Fruit fly (Drosophila melanogaster) whole organism, embryonic: ENCODE measurements around the gene CG12814.

Experiments
- Blimp-1 ChIP-seq: fragments of 200-800 bp; sonication (Bioruptor generic); optimal IDR thresholded peaks from 3 replicates; lab custom pipeline; 2018; ENCODE audit warnings: missing biosample characterization, missing genetic modification characterization, mild to moderate bottlenecking, moderate library complexity, missing genetic modification reagents
- CG10267 ChIP-seq: fragments of 200-800 bp; sonication (Bioruptor generic); optimal IDR thresholded peaks from 2 replicates; lab custom pipeline; 2018; ENCODE audit warnings: missing biosample characterization, mild to moderate bottlenecking, missing genetic modification characterization, moderate library complexity
- CG11456 ChIP-seq: fragments of 200-800 bp; sonication (Bioruptor generic); IDR thresholded peaks from 3 replicates; pipeline ENCODE4 v1.3.6; 2022; ENCODE audit warnings: missing biosample characterization, missing genetic modification characterization
- CG12299 ChIP-seq: fragments of 200-800 bp; sonication (Bioruptor generic); optimal IDR thresholded peaks from 2 replicates; lab custom pipeline; 2018; ENCODE audit warnings: missing biosample characterization, mild to moderate bottlenecking, missing genetic modification characterization
- CG12942 ChIP-seq: fragments of 200-800 bp; sonication (Bioruptor generic); optimal IDR thresholded peaks from 3 replicates; lab custom pipeline; 2016; ENCODE audit warnings: missing biosample characterization, missing genetic modification characterization
- CG15514 ChIP-seq: fragments of 200-800 bp; sonication (Bioruptor generic); optimal IDR thresholded peaks from 3 replicates; lab custom pipeline; 2017; ENCODE audit warnings: missing biosample characterization, missing genetic modification characterization, mild to moderate bottlenecking, moderate library complexity, missing genetic modification reagents
- CG1603 ChIP-seq: fragments of 200-800 bp; sonication (Bioruptor generic); optimal IDR thresholded peaks from 2 replicates; lab custom pipeline; 2019; ENCODE audit warnings: missing biosample characterization, mild to moderate bottlenecking, missing genetic modification characterization, moderate library complexity
- CG17385 ChIP-seq: fragments of 200-800 bp; sonication (Bioruptor generic); optimal IDR thresholded peaks from 3 replicates; lab custom pipeline; 2018; ENCODE audit warnings: missing biosample characterization, mild to moderate bottlenecking, missing genetic modification characterization
- CG6654 ChIP-seq: fragments of 200-800 bp; sonication (Bioruptor generic); optimal IDR thresholded peaks from 2 replicates; lab custom pipeline; 2017; ENCODE audit warnings: missing biosample characterization, mild to moderate bottlenecking, missing genetic modification characterization
- CG6683 ChIP-seq: fragments of 200-800 bp; sonication (Bioruptor generic); optimal IDR thresholded peaks from 2 replicates; lab custom pipeline; 2017; ENCODE audit warnings: missing biosample characterization, mild to moderate bottlenecking, missing genetic modification characterization, missing genetic modification reagents
- CG6689 ChIP-seq: fragments of 200-800 bp; sonication (Bioruptor generic); IDR thresholded peaks from 2 replicates; pipeline ENCODE4 v1.3.6; 2022; ENCODE audit warnings: missing biosample characterization, missing genetic modification characterization
- CG6765 ChIP-seq: fragments of 200-800 bp; sonication (Bioruptor generic); optimal IDR thresholded peaks from 3 replicates; lab custom pipeline; 2017; ENCODE audit warnings: missing biosample characterization, mild to moderate bottlenecking, missing genetic modification characterization
- CG8359 ChIP-seq: fragments of 200-800 bp; sonication (Bioruptor generic); optimal IDR thresholded peaks from 2 replicates; lab custom pipeline; 2017; ENCODE audit warnings: missing biosample characterization, mild to moderate bottlenecking, missing genetic modification characterization, borderline replicate concordance
- CG9609 ChIP-seq: fragments of 200-800 bp; sonication (Bioruptor generic); optimal IDR thresholded peaks from 3 replicates; lab custom pipeline; 2016; ENCODE audit warnings: missing biosample characterization, missing genetic modification characterization
- CG9932 ChIP-seq: fragments of 200-800 bp; sonication (Bioruptor generic); IDR thresholded peaks from 2 replicates; pipeline ENCODE4 v1.3.6; 2022; ENCODE audit warnings: missing biosample characterization, missing genetic modification characterization
- CHES-1-like ChIP-seq: fragments of 200-800 bp; sonication (Bioruptor generic); optimal IDR thresholded peaks from 2 replicates; lab custom pipeline; 2016; ENCODE audit warnings: missing biosample characterization, missing genetic modification characterization
- Dbx ChIP-seq: fragments of 200-800 bp; sonication (Bioruptor generic); IDR thresholded peaks from 3 replicates; pipeline ENCODE4 v1.3.6; 2022; ENCODE audit warnings: missing biosample characterization, missing genetic modification characterization
- Dfd ChIP-seq, 2 experiments: fragments of >200 bp; optimal IDR thresholded peaks; 2 replicates each; lab custom pipeline; 2017; ENCODE audit warnings: missing biosample characterization in 2 of 2, missing genetic modification characterization in 2 of 2
- Eip74EF ChIP-seq, 2 experiments: fragments of 200-800 bp in 1 of 2; fragments of >200 bp in 1 of 2; sonication (Bioruptor generic) in 1 of 2; optimal IDR thresholded peaks; 2 replicates each; lab custom pipeline; 2017 to 2019; ENCODE audit warnings: missing biosample characterization in 2 of 2, missing genetic modification characterization in 2 of 2, mild to moderate bottlenecking in 1 of 2, moderate library complexity in 1 of 2
- Fer3 ChIP-seq: fragments of 200-800 bp; sonication (Bioruptor generic); optimal IDR thresholded peaks from 2 replicates; lab custom pipeline; 2018; ENCODE audit warnings: missing biosample characterization, mild to moderate bottlenecking, missing genetic modification characterization, moderate library complexity
- HLH3B ChIP-seq: fragments of 200-800 bp; sonication (Bioruptor generic); IDR thresholded peaks from 2 replicates; pipeline ENCODE4 v1.3.6; 2022; ENCODE audit warnings: missing biosample characterization, missing genetic modification characterization
- Hmr ChIP-seq: fragments of 200-800 bp; sonication (Bioruptor generic); optimal IDR thresholded peaks from 3 replicates; lab custom pipeline; 2017; ENCODE audit warnings: mild to moderate bottlenecking, missing biosample characterization, missing genetic modification reagents, missing genetic modification characterization
- NK7.1 ChIP-seq: fragments of 200-800 bp; sonication (Bioruptor generic); optimal IDR thresholded peaks from 3 replicates; lab custom pipeline; 2016; ENCODE audit warnings: missing biosample characterization, missing genetic modification characterization
- Nf-YC ChIP-seq: fragments of 200-800 bp; optimal IDR thresholded peaks from 3 replicates; lab custom pipeline; 2019; ENCODE audit warnings: missing biosample characterization, mild to moderate bottlenecking, missing genetic modification characterization, moderate library complexity
- Six4 ChIP-seq: fragments of 200-800 bp; sonication (Bioruptor generic); optimal IDR thresholded peaks from 2 replicates; lab custom pipeline; 2016; ENCODE audit warnings: missing biosample characterization, missing genetic modification characterization
- Sry-β ChIP-seq: fragments of 200-800 bp; sonication (Bioruptor generic); optimal IDR thresholded peaks from 2 replicates; lab custom pipeline; 2018; ENCODE audit warnings: missing biosample characterization, mild to moderate bottlenecking, missing genetic modification characterization, moderate library complexity
- Usf ChIP-seq: fragments of 200-800 bp; sonication (Bioruptor generic); optimal IDR thresholded peaks from 2 replicates; lab custom pipeline; 2017; ENCODE audit warnings: missing genotype, missing biosample characterization, missing genetic modification characterization
- al ChIP-seq: fragments of 200-800 bp; sonication (Bioruptor generic); IDR thresholded peaks from 2 replicates; pipeline ENCODE4 v1.3.6; 2022; ENCODE audit warnings: missing biosample characterization, missing genetic modification characterization
- ato ChIP-seq: fragments of 200-800 bp; sonication (Bioruptor generic); IDR thresholded peaks from 2 replicates; pipeline ENCODE4 v1.3.6; 2022; ENCODE audit warnings: missing biosample characterization, missing genetic modification characterization; ENCODE audit not compliant: partially characterized antibody
- bcd ChIP-seq: fragments of 200-800 bp; sonication (Bioruptor generic); optimal IDR thresholded peaks from 2 replicates; lab custom pipeline; 2017; ENCODE audit warnings: missing biosample characterization, mild to moderate bottlenecking, missing genetic modification characterization
- bigmax ChIP-seq: fragments of 200-800 bp; sonication (Bioruptor generic); optimal IDR thresholded peaks from 2 replicates; lab custom pipeline; 2018; ENCODE audit warnings: missing biosample characterization, mild to moderate bottlenecking, missing genetic modification characterization
- caup ChIP-seq: fragments of 200-800 bp; sonication (Bioruptor generic); optimal IDR thresholded peaks from 3 replicates; lab custom pipeline; 2017; ENCODE audit warnings: missing biosample characterization, mild to moderate bottlenecking, missing genetic modification characterization, moderate library complexity; ENCODE audit not compliant: severe bottlenecking
- dmrt11E ChIP-seq: fragments of 200-800 bp; sonication (Bioruptor generic); optimal IDR thresholded peaks from 3 replicates; lab custom pipeline; 2018; ENCODE audit warnings: missing biosample characterization, mild to moderate bottlenecking, missing genetic modification characterization, moderate library complexity
- ems ChIP-seq: fragments of 200-800 bp; sonication (Bioruptor generic); optimal IDR thresholded peaks from 3 replicates; lab custom pipeline; 2016; ENCODE audit warnings: missing biosample characterization, missing genetic modification characterization
- fd96Cb ChIP-seq: fragments of 200-800 bp; sonication (Bioruptor generic); optimal IDR thresholded peaks from 2 replicates; lab custom pipeline; 2018; ENCODE audit warnings: missing biosample characterization, mild to moderate bottlenecking, missing genetic modification characterization, moderate library complexity
- fru ChIP-seq: fragments of >200 bp; optimal IDR thresholded peaks from 2 replicates; lab custom pipeline; 2017
- gcm ChIP-seq: fragments of 200-800 bp; sonication (Bioruptor generic); optimal IDR thresholded peaks from 2 replicates; lab custom pipeline; 2019; ENCODE audit warnings: missing biosample characterization, mild to moderate bottlenecking, missing genetic modification characterization, moderate library complexity
- ham ChIP-seq: fragments of 200-800 bp; sonication (Bioruptor generic); IDR thresholded peaks from 2 replicates; pipeline ENCODE4 v1.3.6; 2022; ENCODE audit warnings: missing biosample characterization, missing genetic modification characterization
- lbe ChIP-seq: fragments of 200-800 bp; sonication (Bioruptor generic); optimal IDR thresholded peaks from 2 replicates; lab custom pipeline; 2016; ENCODE audit warnings: missing biosample characterization, mild to moderate bottlenecking, missing genetic modification characterization
- mirr ChIP-seq: fragments of 200-800 bp; sonication (Bioruptor generic); optimal IDR thresholded peaks from 3 replicates; lab custom pipeline; 2018; ENCODE audit warnings: missing biosample characterization, mild to moderate bottlenecking, missing genetic modification characterization
- nerfin-1 ChIP-seq: fragments of 200-800 bp; sonication (Bioruptor generic); optimal IDR thresholded peaks from 3 replicates; lab custom pipeline; 2019; ENCODE audit warnings: missing biosample characterization, mild to moderate bottlenecking, missing genetic modification characterization, moderate library complexity
- otp ChIP-seq: fragments of 200-800 bp; sonication (Bioruptor generic); IDR thresholded peaks from 3 replicates; pipeline ENCODE4, ENCODE4 v1.3.6; 2022; ENCODE audit warnings: missing biosample characterization, missing genetic modification characterization
- pan ChIP-seq, 4 experiments: fragments of >200 bp in 3 of 4; fragments of 200-800 bp in 1 of 4; sonication (Bioruptor generic) in 1 of 4; optimal IDR thresholded peaks in 3 of 4; IDR thresholded peaks in 1 of 4; 2 replicates each; pipeline versions ENCODE4 v1.3.6 to Lab custom; 2017 to 2022; ENCODE audit warnings: missing biosample characterization in 2 of 4, missing genetic modification characterization in 2 of 4, mixed read lengths in 1 of 4
- sisA ChIP-seq: fragments of 200-800 bp; sonication (Bioruptor generic); IDR thresholded peaks from 2 replicates; pipeline ENCODE4 v1.3.6; 2022; ENCODE audit warnings: missing biosample characterization, missing genetic modification characterization
- unpg ChIP-seq: fragments of 200-800 bp; sonication (Bioruptor generic); optimal IDR thresholded peaks from 3 replicates; lab custom pipeline; 2018; ENCODE audit warnings: missing biosample characterization, mild to moderate bottlenecking, missing genetic modification characterization, moderate library complexity
- wor ChIP-seq: fragments of 200-800 bp; sonication (Bioruptor generic); IDR thresholded peaks from 2 replicates; pipeline ENCODE4 v1.3.6; 2022; ENCODE audit warnings: missing biosample characterization, missing genetic modification characterization

The CG12814 gene

dm6 chr3R:10139649-10140598 is 49.5 kb downstream of the CG12814 start, which contains the start of gene tws (continued):
- TF ChIP-seq lbe (no peak), Fer3 (no peak), bigmax (GFP tag; lab: Kevin White, UChicago) (no peak), CG6654 (GFP tag; lab: Kevin White, UChicago) (no peak), CG6765 (GFP tag; lab: Kevin White, UChicago) (peak; percentile 59), CG15514 (GFP tag; lab: Kevin White, UChicago) (peak; percentile 51), sisA (no peak), ato (GFP tag; lab: Robert Waterston, UW) (no peak), Usf (GFP tag; lab: Kevin White, UChicago) (no peak), fd96Cb (tag; lab: Kevin White, UChicago) (peak; percentile 19), CG12942 (GFP tag; lab: Kevin White, UChicago) (no peak), pan (optimal IDR thresholded peaks at IDR 0.05; lab: Kevin White, UChicago) (no peak), pan (GFP tag; optimal IDR thresholded peaks at IDR 0.05 in 1 of 2, IDR thresholded peaks at IDR 0.05 in 1 of 2) (peak in 1 of 2 experiments; percentile 76), otp (GFP tag; lab: Robert Waterston, UW) (peak; percentile 75), bcd (GFP tag; lab: Kevin White, UChicago) (peak; percentile 40), dmrt11E (tag; lab: Kevin White, UChicago) (no peak), CG12299 (tag; lab: Kevin White, UChicago) (no peak), caup (GFP tag; lab: Kevin White, UChicago) (peak; percentile 23), Sry-β (GFP tag; lab: Kevin White, UChicago) (peak; percentile 95), CHES-1-like (GFP tag; lab: Kevin White, UChicago) (peak; percentile 51), Six4 (GFP tag; lab: Kevin White, UChicago) (no peak), CG10267 (tag; lab: Kevin White, UChicago) (peak; percentile 27), Dbx (GFP tag; lab: Robert Waterston, UW) (0 out of 3 replicates have a peak, but pooled peaks have one; percentile 27), CG1603 (peak; percentile 72), CG9932 (GFP tag; lab: Robert Waterston, UW) (peak; percentile 61), Eip74EF (GFP tag; optimal IDR thresholded peaks at IDR 0.05; lab: Kevin White, UChicago) (peak in 1 of 2 experiments; percentile 36), CG11456 (peak; percentile 52; the same call in 1 of the 3 replicates), Hmr (GFP tag; lab: Kevin White, UChicago) (peak; percentile 58), CG17385 (GFP tag; lab: Kevin White, UChicago) (peak; percentile 30), mirr (GFP tag; lab: Kevin White, UChicago) (peak; percentile 83), Dfd (GFP tag; optimal IDR thresholded peaks at IDR 0.05; lab: Kevin White, UChicago) (no peak), ham (GFP tag; lab: Robert Waterston, UW) (no peak), ems (GFP tag; lab: Kevin White, UChicago) (peak; percentile 35), CG9609 (no peak), CG6683 (GFP tag; lab: Kevin White, UChicago) (no peak), gcm (peak; percentile 18), al (0 out of 2 replicates have a peak, but pooled peaks have one; percentile 37), HLH3B (0 out of 2 replicates have a peak, but pooled peaks have one; percentile 5), unpg (GFP tag; lab: Kevin White, UChicago) (peak; percentile 69), wor (no peak), CG6689 (GFP tag; lab: Robert Waterston, UW) (no peak), fru (lab: Kevin White, UChicago) (no peak), CG8359 (GFP tag; lab: Kevin White, UChicago) (no peak), Nf-YC (tag; lab: Kevin White, UChicago) (peak; percentile 58), nerfin-1 (no peak), Blimp-1 (GFP tag; lab: Kevin White, UChicago) (peak; percentile 32), NK7.1 (GFP tag; lab: Kevin White, UChicago) (no peak)
